Fruit fly (Drosophila melanogaster): ENCODE measurements around the gene CG11617.

CG11617 gene

dm6 chr2L:243819-244218 lies 36.7 kb upstream of the CG11617 start (continued):
- peak; percentile 90 for TF ChIP-seq eg (GFP tag; IDR thresholded peaks at IDR 0.05)
- TF ChIP-seq CG9139 (GFP tag; optimal IDR thresholded peaks at IDR 0.05), result no peak
- no peak for TF ChIP-seq CG1621 (tag; optimal IDR thresholded peaks at IDR 0.05)
- no peak for TF ChIP-seq CG11902 (GFP tag; optimal IDR thresholded peaks at IDR 0.05)
- no peak for TF ChIP-seq achi (GFP tag; optimal IDR thresholded peaks at IDR 0.05)
- no peak for TF ChIP-seq CG7368 (GFP tag; optimal IDR thresholded peaks at IDR 0.05)
- no peak for TF ChIP-seq CG8632 (GFP tag; optimal IDR thresholded peaks at IDR 0.05)
- peak; percentile 79 for TF ChIP-seq CG6276 (GFP tag; optimal IDR thresholded peaks at IDR 0.05)
- no peak for TF ChIP-seq Eip75B (GFP tag; optimal IDR thresholded peaks at IDR 0.05)
- no peak for TF ChIP-seq Met (GFP tag; optimal IDR thresholded peaks at IDR 0.05)
- TF ChIP-seq Gug (GFP tag; IDR thresholded peaks at IDR 0.05), result peak; percentile 64
- no peak for TF ChIP-seq CG6854 (GFP tag; optimal IDR thresholded peaks at IDR 0.05)
- TF ChIP-seq Lpt (GFP tag; optimal IDR thresholded peaks at IDR 0.05), result peak; percentile 80
- no peak for TF ChIP-seq ss (GFP tag; optimal IDR thresholded peaks at IDR 0.05)
- TF ChIP-seq lz (GFP tag; optimal IDR thresholded peaks at IDR 0.05), result no peak
- TF ChIP-seq CG15336 (GFP tag; IDR thresholded peaks at IDR 0.05), result peak; percentile 92
- no peak for TF ChIP-seq OdsH (GFP tag; optimal IDR thresholded peaks at IDR 0.05)

dm6 chr2L:243123-243522 lies 36.0 kb upstream of the CG11617 start:
- TF ChIP-seq lz (GFP tag; optimal IDR thresholded peaks at IDR 0.05) (no peak), dsx (GFP tag; optimal IDR thresholded peaks at IDR 0.05; ENCODE audit: poor library complexity, severe bottlenecking) (no peak), CG11294 (GFP tag; IDR thresholded peaks at IDR 0.05) (no peak), salr (GFP tag; optimal IDR thresholded peaks at IDR 0.05) (no peak), Hr38 (GFP tag; optimal IDR thresholded peaks at IDR 0.05) (no peak), CG11762 (GFP tag; optimal IDR thresholded peaks at IDR 0.05; ENCODE audit: insufficient read depth) (no peak), Sox14 (GFP tag; optimal IDR thresholded peaks at IDR 0.05) (no peak), topi (GFP tag; optimal IDR thresholded peaks at IDR 0.05) (no peak), ss (GFP tag; optimal IDR thresholded peaks at IDR 0.05) (no peak), svp (GFP tag) (no peak), CG34406 (GFP tag; optimal IDR thresholded peaks at IDR 0.05) (no peak), Eip93F (GFP tag; optimal IDR thresholded peaks at IDR 0.05) (no peak), net (GFP tag; optimal IDR thresholded peaks at IDR 0.05) (no peak), fkh (GFP tag; optimal IDR thresholded peaks at IDR 0.05) (no peak), Gug (GFP tag; IDR thresholded peaks at IDR 0.05) (no peak), CG1621 (tag; optimal IDR thresholded peaks at IDR 0.05) (no peak), CG4318 (GFP tag; optimal IDR thresholded peaks at IDR 0.05) (no peak), CG15336 (GFP tag; IDR thresholded peaks at IDR 0.05) (no peak), CG9139 (GFP tag; optimal IDR thresholded peaks at IDR 0.05) (no peak)

dm6 chr2L:241415-241814 lies 34.3 kb upstream of the CG11617 start:
- TF ChIP-seq ss (GFP tag; optimal IDR thresholded peaks at IDR 0.05) (no peak), CG32006 (GFP tag; optimal IDR thresholded peaks at IDR 0.05) (no peak), fd59A (GFP tag; optimal IDR thresholded peaks at IDR 0.05) (no peak), CG11902 (GFP tag; optimal IDR thresholded peaks at IDR 0.05) (no peak), Hr38 (GFP tag; optimal IDR thresholded peaks at IDR 0.05) (no peak), Eip75B (GFP tag; optimal IDR thresholded peaks at IDR 0.05) (no peak), Eip78C (GFP tag) (no peak)

- TF ChIP-seq vri (GFP tag; optimal IDR thresholded peaks at IDR 0.05) (no peak), CG1621 (tag; optimal IDR thresholded peaks at IDR 0.05) (no peak), topi (GFP tag; optimal IDR thresholded peaks at IDR 0.05) (no peak), Lpt (GFP tag; optimal IDR thresholded peaks at IDR 0.05) (no peak), Ets21C (GFP tag; optimal IDR thresholded peaks at IDR 0.05) (no peak), Gug (GFP tag; IDR thresholded peaks at IDR 0.05) (no peak), spab (GFP tag; optimal IDR thresholded peaks at IDR 0.05) (no peak), Met (GFP tag; optimal IDR thresholded peaks at IDR 0.05) (no peak), Sox15 (GFP tag; optimal IDR thresholded peaks at IDR 0.05) (no peak), CG11902 (GFP tag; optimal IDR thresholded peaks at IDR 0.05) (no peak), lz (GFP tag; optimal IDR thresholded peaks at IDR 0.05) (no peak), OdsH (GFP tag; optimal IDR thresholded peaks at IDR 0.05) (no peak), cyc (GFP tag; optimal IDR thresholded peaks at IDR 0.05) (no peak), CG16779 (tag; optimal IDR thresholded peaks at IDR 0.05) (no peak), Eip93F (GFP tag; optimal IDR thresholded peaks at IDR 0.05) (no peak)
These were observed 33.2 kb upstream of the CG11617 start for dm6 chr2L:240176-240769.

All from whole organism, prepupa.